Worm (Caenorhabditis elegans) whole organism, L2 larva: ENCODE data around the gene math-10.

Source experiments
- alr-1 ChIP-seq: fragments of 150-350 bp; optimal IDR thresholded peaks from 2 replicates; lab custom pipeline; 2014; ENCODE audit warnings: missing biosample characterization, missing genetic modification characterization
- mbf-1 ChIP-seq: sonication (generic microtip); optimal IDR thresholded peaks from 2 replicates; lab custom pipeline; 2017; ENCODE audit warnings: missing biosample characterization, missing genetic modification characterization
- ztf-4 ChIP-seq: fragments of 150-350 bp; optimal IDR thresholded peaks from 2 replicates; lab custom pipeline; 2014; ENCODE audit warnings: missing biosample characterization, missing genetic modification characterization

DNA sequence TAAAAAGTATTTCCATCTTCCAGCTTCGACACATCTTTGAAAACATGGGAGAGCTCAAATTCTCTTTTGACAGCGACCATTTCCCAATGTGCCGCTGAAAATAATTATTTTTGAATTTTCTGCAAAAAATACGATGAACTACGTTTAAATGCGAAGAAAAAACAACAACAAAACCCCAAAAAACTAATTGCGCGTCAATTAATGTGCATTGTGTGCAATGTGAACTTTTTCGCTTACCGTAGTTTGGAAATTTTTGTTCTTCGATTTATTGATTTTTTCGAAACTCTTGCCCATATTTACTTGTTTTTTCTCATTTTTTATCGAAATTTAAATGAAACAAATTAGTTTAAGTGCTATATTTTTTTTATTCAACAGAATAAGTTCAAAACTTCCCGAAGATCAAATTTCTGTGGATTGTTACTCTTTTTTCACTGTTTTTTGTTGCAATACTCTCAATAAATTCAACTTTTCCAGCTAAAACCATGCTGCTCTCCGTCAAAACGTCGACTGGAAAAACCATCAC is 51.4 kb downstream of the math-10 start, which contains the start of the genes bath-2 and F52C6.4:
- TF ChIP-seq mbf-1 (tag; lab: Kevin White, UChicago) (no peak), ztf-4 (tag; lab: Kevin White, UChicago) (no peak), alr-1 (tag; lab: Kevin White, UChicago) (no peak)
